Fruit fly (Drosophila melanogaster): Measurements from ENCODE around the gene CG13856.

Gene CG13856

DNA sequence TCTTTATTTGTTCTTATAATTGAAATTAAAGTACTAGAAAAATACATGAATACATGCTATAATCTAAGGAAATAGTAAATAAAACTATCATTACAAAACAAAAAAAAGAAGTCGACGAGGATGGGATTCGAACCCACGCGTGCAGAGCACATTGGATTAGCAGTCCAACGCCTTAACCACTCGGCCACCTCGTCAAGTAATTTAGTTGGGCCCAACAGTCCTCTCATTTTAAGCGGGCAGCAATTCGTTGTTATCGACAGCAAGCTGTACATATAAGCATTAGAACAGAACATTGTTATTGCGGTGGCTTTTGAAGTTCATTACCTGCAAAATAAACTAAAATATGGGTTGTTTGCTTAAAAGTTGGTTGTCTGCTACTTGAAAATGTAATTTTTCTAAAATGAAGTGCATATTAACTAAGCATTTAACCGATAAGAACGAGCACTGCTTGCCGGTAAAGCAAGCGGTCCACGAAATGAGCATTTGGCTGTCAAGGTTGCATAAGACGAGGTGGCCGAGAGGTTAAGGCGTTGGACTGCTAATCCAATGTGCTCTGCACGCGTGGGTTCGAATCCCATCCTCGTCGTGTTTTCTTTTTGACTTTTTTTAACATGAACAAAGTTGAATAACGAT, 5.3 kb upstream of the CG13856 start (continued):
- TF ChIP-seq ash1 (GFP tag; optimal IDR thresholded peaks at IDR 0.05) (no peak), fd3F (GFP tag; optimal IDR thresholded peaks at IDR 0.05) (no peak), prd (optimal IDR thresholded peaks at IDR 0.05) (no peak), prd (GFP tag; IDR thresholded peaks at IDR 0.05) (no peak), CG14860 (GFP tag; IDR thresholded peaks at IDR 0.05; ENCODE audit: partially characterized antibody) (peak; percentile 88), CG7963 (GFP tag; IDR thresholded peaks at IDR 0.05; ENCODE audit: partially characterized antibody) (peak; percentile 88), Xbp1 (GFP tag; optimal IDR thresholded peaks at IDR 0.05) (no peak), CG18476 (GFP tag; optimal IDR thresholded peaks at IDR 0.05) (no peak), CG2129 (GFP tag; IDR thresholded peaks at IDR 0.05; ENCODE audit: partially characterized antibody) (peak; percentile 19; the same call in 1 of the 2 replicates), CG17186 (GFP tag; optimal IDR thresholded peaks at IDR 0.05) (no peak), NK7.1 (GFP tag; optimal IDR thresholded peaks at IDR 0.05) (no peak), CG12391 (tag; optimal IDR thresholded peaks at IDR 0.05) (peak; percentile 22), bowl (GFP tag; IDR thresholded peaks at IDR 0.05) (no peak), ind (GFP tag; optimal IDR thresholded peaks at IDR 0.05) (no peak), tap (tag; optimal IDR thresholded peaks at IDR 0.05) (no peak), dm (GFP tag; optimal IDR thresholded peaks at IDR 0.05) (no peak), az2 (GFP tag; optimal IDR thresholded peaks at IDR 0.05) (no peak), CG12219 (GFP tag; optimal IDR thresholded peaks at IDR 0.05) (no peak), CG13287 (GFP tag; IDR thresholded peaks at IDR 0.05; ENCODE audit: partially characterized antibody) (peak; percentile 54; the same call in 1 of the 2 replicates), Tbp (GFP tag; optimal IDR thresholded peaks at IDR 0.05) (no peak), CG11456 (GFP tag; IDR thresholded peaks at IDR 0.05) (no peak), H2.0 (GFP tag; IDR thresholded peaks at IDR 0.05) (no peak), CG9609 (GFP tag; optimal IDR thresholded peaks at IDR 0.05) (no peak), CG10543 (GFP tag; optimal IDR thresholded peaks at IDR 0.05) (no peak), CG6175 (GFP tag; IDR thresholded peaks at IDR 0.05) (no peak), CG11696 (GFP tag; IDR thresholded peaks at IDR 0.05) (no peak), schlank (tag; optimal IDR thresholded peaks at IDR 0.05) (no peak), dimm (GFP tag; IDR thresholded peaks at IDR 0.05) (no peak), sr (GFP tag; IDR thresholded peaks at IDR 0.05) (no peak), CG17328 (GFP tag; IDR thresholded peaks at IDR 0.05) (0 out of 2 replicates have a peak, but pooled peaks have one; percentile 20), CG3838 (GFP tag; optimal IDR thresholded peaks at IDR 0.05) (no peak), CoRest (tag; optimal IDR thresholded peaks at IDR 0.05) (no peak), ci (GFP tag; IDR thresholded peaks at IDR 0.05) (no peak), CG4282 (GFP tag; optimal IDR thresholded peaks at IDR 0.05) (no peak), CG17568 (GFP tag; optimal IDR thresholded peaks at IDR 0.05) (no peak), CG4617 (GFP tag; optimal IDR thresholded peaks at IDR 0.05; ENCODE audit: borderline replicate concordance) (no peak), gt (GFP tag; IDR thresholded peaks at IDR 0.05) (no peak), Optix (GFP tag; IDR thresholded peaks at IDR 0.05) (no peak), ssp (GFP tag; IDR thresholded peaks at IDR 0.05) (no peak), Bteb2 (GFP tag; optimal IDR thresholded peaks at IDR 0.05) (no peak), CrebB (tag; optimal IDR thresholded peaks at IDR 0.05) (no peak), Chrac-16 (GFP tag; optimal IDR thresholded peaks at IDR 0.05) (no peak), Dbx (GFP tag; IDR thresholded peaks at IDR 0.05) (no peak), stc (GFP tag; IDR thresholded peaks at IDR 0.05) (no peak), pita (GFP tag; optimal IDR thresholded peaks at IDR 0.05) (no peak), Oli (tag; optimal IDR thresholded peaks at IDR 0.05) (no peak), MTF-1 (GFP tag; optimal IDR thresholded peaks at IDR 0.05; ENCODE audit: borderline replicate concordance) (no peak), Spps (tag; optimal IDR thresholded peaks at IDR 0.05) (no peak), CG2120 (GFP tag; optimal IDR thresholded peaks at IDR 0.05) (no peak), hkb (optimal IDR thresholded peaks at IDR 0.05) (peak; percentile 55), hkb (GFP tag; IDR thresholded peaks at IDR 0.05) (no peak), kay (GFP tag; optimal IDR thresholded peaks at IDR 0.05) (no peak)
